Fruit fly (Drosophila melanogaster): ENCODE results near the gene CG7255.

Gene CG7255

DNA sequence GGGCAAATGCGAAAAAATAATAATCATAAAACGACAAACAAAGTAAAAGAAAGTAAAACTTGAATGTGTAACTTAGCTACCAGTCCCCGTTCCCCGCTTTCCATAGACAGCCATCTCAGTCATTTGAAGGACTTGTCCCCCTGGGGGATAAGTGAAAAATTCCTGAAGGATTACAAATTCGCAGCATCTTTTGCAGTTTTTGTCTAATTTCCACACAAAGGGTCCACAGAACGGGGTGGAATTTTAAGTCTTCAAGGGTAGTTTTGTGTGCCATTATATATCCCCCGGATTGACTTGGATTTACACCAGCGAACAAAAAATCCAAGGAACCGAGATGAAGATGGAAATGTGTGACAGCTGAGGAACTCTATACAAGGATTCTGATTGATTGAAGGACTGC, 44.7 kb downstream of the CG7255 start:
- TF ChIP-seq Hr78 (GFP tag; optimal IDR thresholded peaks at IDR 0.05) (no peak), Drgx (GFP tag; IDR thresholded peaks at IDR 0.05) (no peak), CG14710 (tag; optimal IDR thresholded peaks at IDR 0.05) (no peak), pros (GFP tag; optimal IDR thresholded peaks at IDR 0.05) (peak; percentile 82), sd (tag; optimal IDR thresholded peaks at IDR 0.05) (peak; percentile 56), CG32772 (GFP tag; IDR thresholded peaks at IDR 0.05) (no peak), peb (GFP tag; IDR thresholded peaks at IDR 0.05) (no peak), TFAM (GFP tag; optimal IDR thresholded peaks at IDR 0.05) (no peak), CG31224 (GFP tag; IDR thresholded peaks at IDR 0.05) (no peak), CG8478 (optimal IDR thresholded peaks at IDR 0.05) (no peak), Hr51 (GFP tag; optimal IDR thresholded peaks at IDR 0.05) (no peak), nerfin-1 (tag; optimal IDR thresholded peaks at IDR 0.05) (peak; percentile 56)

DNA sequence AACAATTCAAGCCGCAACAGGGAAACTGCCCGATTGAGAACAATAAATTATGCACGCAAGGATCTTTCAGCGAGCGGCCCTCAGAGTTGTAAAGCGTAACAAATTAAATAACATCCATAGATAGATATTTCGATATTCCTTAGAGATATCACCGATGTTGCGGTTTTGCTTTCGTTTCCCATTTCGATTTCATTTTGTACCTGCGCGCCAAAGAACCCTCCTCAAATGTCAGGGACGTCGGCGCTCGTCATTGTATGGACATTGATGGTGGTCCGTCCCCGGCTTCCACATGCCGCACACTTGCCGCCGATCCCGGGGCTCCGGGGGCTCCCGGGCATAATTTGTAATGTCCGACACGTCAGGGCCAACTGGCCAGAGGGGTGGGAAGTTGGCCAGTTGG, 48.0 kb downstream of the CG7255 start:
- no peak for TF ChIP-seq stwl (tag; optimal IDR thresholded peaks at IDR 0.05)
- peak; percentile 42 for TF ChIP-seq gsb-n (tag; optimal IDR thresholded peaks at IDR 0.05)
- TF ChIP-seq Side (GFP tag; optimal IDR thresholded peaks at IDR 0.05), result no peak
- TF ChIP-seq twi (tag; optimal IDR thresholded peaks at IDR 0.05), result peak; percentile 65
- TF ChIP-seq ken (GFP tag; IDR thresholded peaks at IDR 0.05), result no peak
- TF ChIP-seq her (GFP tag; optimal IDR thresholded peaks at IDR 0.05), result no peak
- TF ChIP-seq CG3726 (GFP tag; IDR thresholded peaks at IDR 0.05), result 0 out of 3 replicates have a peak, but pooled peaks have one; percentile 24
- no peak for TF ChIP-seq CG31441 (GFP tag; IDR thresholded peaks at IDR 0.05)
- TF ChIP-seq CG1603 (tag; optimal IDR thresholded peaks at IDR 0.05), result no peak
- TF ChIP-seq tna (GFP tag; IDR thresholded peaks at IDR 0.05; ENCODE audit: partially characterized antibody), result no peak
- no peak for TF ChIP-seq TFAM (GFP tag; optimal IDR thresholded peaks at IDR 0.05)
- TF ChIP-seq pros (GFP tag; optimal IDR thresholded peaks at IDR 0.05), result peak; percentile 52
- peak; percentile 66 for TF ChIP-seq kni (GFP tag; optimal IDR thresholded peaks at IDR 0.05)
- TF ChIP-seq vvl (GFP tag; IDR thresholded peaks at IDR 0.05), result 0 out of 2 replicates have a peak, but pooled peaks have one; percentile 17
- peak; percentile 73 for TF ChIP-seq hth (optimal IDR thresholded peaks at IDR 0.05)
- TF ChIP-seq Blimp-1 (GFP tag; optimal IDR thresholded peaks at IDR 0.05), result peak; percentile 61
- 0 out of 3 replicates have a peak, but pooled peaks have one; percentile 39 for TF ChIP-seq CG2199 (GFP tag; IDR thresholded peaks at IDR 0.05)
- no peak for TF ChIP-seq bigmax (GFP tag; optimal IDR thresholded peaks at IDR 0.05)
- TF ChIP-seq h (optimal IDR thresholded peaks at IDR 0.05), result no peak

DNA sequence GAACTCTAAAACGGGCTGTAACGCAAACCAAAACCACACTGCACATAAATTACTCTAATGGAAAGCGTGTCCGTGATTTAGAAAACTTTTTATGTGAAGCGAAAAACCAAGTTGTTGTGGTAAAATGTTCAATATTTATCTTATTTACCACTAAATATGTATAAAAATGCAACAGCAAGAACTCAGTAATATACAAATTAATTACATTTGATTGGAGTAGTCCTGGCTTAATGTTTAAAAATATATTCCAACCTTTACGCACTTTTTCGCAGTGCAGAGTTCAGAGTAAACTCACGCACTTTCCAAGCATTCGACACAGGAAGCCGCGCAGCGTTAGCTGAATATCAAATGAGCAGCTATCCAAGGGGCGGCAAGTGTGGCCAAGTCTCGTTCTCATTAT, 48.4 kb downstream of the CG7255 start:
- TF ChIP-seq phol (tag; optimal IDR thresholded peaks at IDR 0.05) (peak; percentile 27), en (GFP tag; optimal IDR thresholded peaks at IDR 0.05) (no peak), CG2875 (GFP tag; optimal IDR thresholded peaks at IDR 0.05) (no peak), Pdp1 (GFP tag; optimal IDR thresholded peaks at IDR 0.05) (peak in 1 of 2 experiments; percentile 66), CG18619 (GFP tag; optimal IDR thresholded peaks at IDR 0.05) (no peak), D19A (tag; optimal IDR thresholded peaks at IDR 0.05) (peak; percentile 14), gem (tag; optimal IDR thresholded peaks at IDR 0.05) (peak; percentile 50), CG14710 (tag; optimal IDR thresholded peaks at IDR 0.05) (peak; percentile 31), bsh (GFP tag; optimal IDR thresholded peaks at IDR 0.05) (peak in 1 of 2 experiments; percentile 37), CG4424 (GFP tag; optimal IDR thresholded peaks at IDR 0.05) (no peak), CG8089 (GFP tag; optimal IDR thresholded peaks at IDR 0.05) (no peak), nmo (GFP tag; optimal IDR thresholded peaks at IDR 0.05) (peak; percentile 19), dmrt11E (tag; optimal IDR thresholded peaks at IDR 0.05) (peak; percentile 54), CG2678 (tag; optimal IDR thresholded peaks at IDR 0.05) (peak; percentile 23), CG1603 (tag; optimal IDR thresholded peaks at IDR 0.05) (peak; percentile 33), CG7556 (GFP tag; optimal IDR thresholded peaks at IDR 0.05) (peak; percentile 25), CG17568 (GFP tag; optimal IDR thresholded peaks at IDR 0.05) (no peak), Awh (GFP tag; IDR thresholded peaks at IDR 0.05) (no peak), CG4282 (GFP tag; optimal IDR thresholded peaks at IDR 0.05) (no peak), CG18262 (tag; optimal IDR thresholded peaks at IDR 0.05) (peak; percentile 28), CG11456 (GFP tag; IDR thresholded peaks at IDR 0.05) (no peak), CG11504 (tag; optimal IDR thresholded peaks at IDR 0.05) (peak; percentile 27)

Data from whole organism, embryonic.